Fruit fly (Drosophila melanogaster): ENCODE results near the gene CG14569.

DNA sequence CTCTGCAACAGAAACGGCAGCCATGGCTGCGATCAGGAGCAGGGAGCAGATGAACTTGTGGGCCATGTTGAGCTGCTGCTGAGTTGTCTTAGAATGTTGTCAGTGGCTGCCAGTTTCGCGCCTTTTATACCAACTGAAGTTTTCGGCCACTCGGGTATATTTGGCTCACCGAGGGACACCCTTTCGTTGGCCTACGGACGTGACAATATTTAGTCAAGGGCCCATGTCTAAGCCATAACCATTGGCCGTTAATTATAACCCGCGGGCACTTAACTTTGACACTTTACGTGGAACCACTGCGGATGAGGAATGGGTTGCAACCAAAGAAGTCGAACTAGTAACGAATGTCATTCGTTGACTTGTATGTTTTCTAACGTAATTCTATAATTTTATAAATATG, 2.0 kb upstream of the CG14569 start, which contains the start of gene CG14568:
- no peak for TF ChIP-seq psq (optimal IDR thresholded peaks at IDR 0.05)
- no peak for TF ChIP-seq ttk (optimal IDR thresholded peaks at IDR 0.05)
- TF ChIP-seq insv (optimal IDR thresholded peaks at IDR 0.05): no peak
